Fruit fly (Drosophila melanogaster): ENCODE measurements around the gene Spn100A.

DNA sequence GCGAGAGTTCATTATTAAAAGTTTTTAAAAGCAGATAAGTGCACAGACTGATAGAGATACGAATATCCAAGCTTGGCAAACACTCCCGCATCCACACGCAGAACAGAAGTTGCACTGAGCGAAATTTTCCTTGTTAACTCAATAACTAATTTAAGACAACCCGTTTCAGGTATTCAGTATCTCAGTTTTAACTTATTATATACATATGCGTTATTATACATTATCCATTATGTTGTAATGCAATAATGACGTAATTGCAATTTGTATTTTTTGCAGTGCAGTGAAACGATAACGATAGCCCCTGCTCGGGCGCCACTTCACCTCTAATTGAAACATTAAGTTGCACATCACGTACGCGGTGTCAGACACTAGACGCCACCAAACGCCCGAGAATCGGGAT lies 47.2 kb upstream of the Spn100A start:
- TF ChIP-seq Mnt (GFP tag; optimal IDR thresholded peaks at IDR 0.05) (no peak), CG7101 (tag; optimal IDR thresholded peaks at IDR 0.05) (no peak), tj (GFP tag; optimal IDR thresholded peaks at IDR 0.05) (no peak), Crg-1 (GFP tag; optimal IDR thresholded peaks at IDR 0.05) (no peak), kay (GFP tag; ENCODE audit: borderline replicate concordance) (no peak), CG33017 (tag; optimal IDR thresholded peaks at IDR 0.05) (no peak), CG7045 (GFP tag; optimal IDR thresholded peaks at IDR 0.05) (no peak), bab1 (GFP tag; optimal IDR thresholded peaks at IDR 0.05) (no peak), CG14711 (tag; optimal IDR thresholded peaks at IDR 0.05) (no peak), cnc (optimal IDR thresholded peaks at IDR 0.05) (no peak), pad (GFP tag; optimal IDR thresholded peaks at IDR 0.05) (no peak), ovo (GFP tag; optimal IDR thresholded peaks at IDR 0.05) (no peak), Hr96 (GFP tag; optimal IDR thresholded peaks at IDR 0.05) (no peak), cic (GFP tag; optimal IDR thresholded peaks at IDR 0.05) (no peak)

Data from whole organism, adult.